Fruit fly (Drosophila melanogaster): ENCODE data around the gene Pkc98E.

Pkc98E gene

dm6 chr3R:29083459-29084457 lies 44.8 kb downstream of the Pkc98E start (continued):
- TF ChIP-seq CG17385 (GFP tag; optimal IDR thresholded peaks at IDR 0.05) (peak; percentile 29), CG17802 (tag; optimal IDR thresholded peaks at IDR 0.05) (no peak), crol (GFP tag; IDR thresholded peaks at IDR 0.05) (peak; percentile 29; the same call in 1 of the 2 replicates), Xrp1 (GFP tag; IDR thresholded peaks at IDR 0.05) (peak; percentile 35; the same call in 1 of the 2 replicates), Stat92E (GFP tag; optimal IDR thresholded peaks at IDR 0.05) (peak in 1 of 3 experiments; percentile 36), pnt (GFP tag; optimal IDR thresholded peaks at IDR 0.05) (no peak), pum (GFP tag; optimal IDR thresholded peaks at IDR 0.05) (no peak), CG15696 (tag; optimal IDR thresholded peaks at IDR 0.05) (peak; percentile 6), CG9797 (GFP tag; optimal IDR thresholded peaks at IDR 0.05) (no peak), Lhr (GFP tag; optimal IDR thresholded peaks at IDR 0.05) (peak; percentile 21), odd (GFP tag; optimal IDR thresholded peaks at IDR 0.05) (peak; percentile 10), CG2875 (GFP tag; optimal IDR thresholded peaks at IDR 0.05) (peak; percentile 38), ind (GFP tag; optimal IDR thresholded peaks at IDR 0.05) (no peak), fd64A (GFP tag; optimal IDR thresholded peaks at IDR 0.05) (peak; percentile 48), pan (optimal IDR thresholded peaks at IDR 0.05) (no peak), pan (GFP tag; optimal IDR thresholded peaks at IDR 0.05 in 1 of 2, IDR thresholded peaks at IDR 0.05 in 1 of 2) (no peak), psq (GFP tag; optimal IDR thresholded peaks at IDR 0.05) (no peak), Deaf1 (tag; optimal IDR thresholded peaks at IDR 0.05) (peak; percentile 63), tll (GFP tag; optimal IDR thresholded peaks at IDR 0.05) (no peak), Dip2 (GFP tag; IDR thresholded peaks at IDR 0.05) (no peak), gcm (GFP tag; optimal IDR thresholded peaks at IDR 0.05) (peak; percentile 41), nau (GFP tag; optimal IDR thresholded peaks at IDR 0.05) (peak; percentile 68), CG9727 (GFP tag; optimal IDR thresholded peaks at IDR 0.05) (peak; percentile 17), zen (tag; optimal IDR thresholded peaks at IDR 0.05) (peak; percentile 1), CG1603 (tag; optimal IDR thresholded peaks at IDR 0.05) (peak; percentile 30), bcd (GFP tag; optimal IDR thresholded peaks at IDR 0.05) (no peak), Camta (GFP tag; optimal IDR thresholded peaks at IDR 0.05) (peak; percentile 1), pros (GFP tag; optimal IDR thresholded peaks at IDR 0.05) (peak; percentile 5), bsh (GFP tag; optimal IDR thresholded peaks at IDR 0.05) (peak; percentile 13 to 44), CG10147 (GFP tag; optimal IDR thresholded peaks at IDR 0.05) (no peak), Hr78 (GFP tag; optimal IDR thresholded peaks at IDR 0.05) (peak in 1 of 2 experiments; percentile 22), Nf-YC (tag; optimal IDR thresholded peaks at IDR 0.05) (peak; percentile 12), CG17912 (GFP tag; optimal IDR thresholded peaks at IDR 0.05) (peak; percentile 27), E2f2 (GFP tag; IDR thresholded peaks at IDR 0.05) (no peak), Scr (GFP tag; IDR thresholded peaks at IDR 0.05; ENCODE audit: partially characterized antibody) (no peak), CG1024 (GFP tag; IDR thresholded peaks at IDR 0.05) (no peak), ci (GFP tag; IDR thresholded peaks at IDR 0.05) (peak; percentile 50; the same call in 2 of the 3 replicates), Pdp1 (GFP tag; optimal IDR thresholded peaks at IDR 0.05) (peak in 1 of 2 experiments; percentile 89), CG7745 (tag; optimal IDR thresholded peaks at IDR 0.05) (peak; percentile 86), CG3407 (GFP tag; optimal IDR thresholded peaks at IDR 0.05) (peak; percentile 57), dmrt99B (tag; optimal IDR thresholded peaks at IDR 0.05) (peak; percentile 14), onecut (GFP tag; IDR thresholded peaks at IDR 0.05) (peak; percentile 20; the same call in 1 of the 2 replicates), CG2678 (tag; optimal IDR thresholded peaks at IDR 0.05) (peak; percentile 34), D19A (tag; optimal IDR thresholded peaks at IDR 0.05) (peak; percentile 21), cg (GFP tag; optimal IDR thresholded peaks at IDR 0.05) (peak; percentile 81), CG17829 (tag; optimal IDR thresholded peaks at IDR 0.05) (no peak)
